Fruit fly (Drosophila melanogaster) whole organism, wandering third instar larva: Measurements from ENCODE around the gene snu.

Experiments
- CG32264 ChIP-seq: fragments of 200-800 bp; sonication (Bioruptor generic); optimal IDR thresholded peaks from 2 replicates; lab custom pipeline; 2016; ENCODE audit warnings: missing biosample characterization, missing genetic modification characterization
- CG9705 ChIP-seq: fragments of 200-800 bp; sonication (Bioruptor generic); optimal IDR thresholded peaks from 2 replicates; lab custom pipeline; 2018; ENCODE audit warnings: missing biosample characterization, mild to moderate bottlenecking, missing genetic modification characterization
- Dfd ChIP-seq: fragments of >200 bp; optimal IDR thresholded peaks from 2 replicates; lab custom pipeline; 2017; ENCODE audit warnings: missing biosample characterization, missing genetic modification characterization
- GATAd ChIP-seq: sonication (Bioruptor generic); optimal IDR thresholded peaks from 2 replicates; lab custom pipeline; 2016; ENCODE audit warnings: missing biosample characterization, missing genetic modification characterization
- Hnf4 ChIP-seq: fragments of 200-800 bp; sonication (Bioruptor generic); optimal IDR thresholded peaks from 2 replicates; lab custom pipeline; 2016; ENCODE audit warnings: missing biosample characterization, mild to moderate bottlenecking, missing genetic modification characterization
- Jra ChIP-seq: sonication (Bioruptor generic); optimal IDR thresholded peaks from 2 replicates; lab custom pipeline; 2016; ENCODE audit warnings: missing biosample characterization, missing genetic modification characterization
- Myc ChIP-seq: fragments of >200 bp; optimal IDR thresholded peaks from 2 replicates; lab custom pipeline; 2017
- N ChIP-seq: fragments of >200 bp; optimal IDR thresholded peaks from 2 replicates; lab custom pipeline; 2018; ENCODE audit warnings: missing biosample characterization, missing external identifiers, missing genetic modification characterization
- Rel ChIP-seq, 2 experiments: fragments of 200-800 bp; sonication (Bioruptor generic) in 1 of 2; optimal IDR thresholded peaks; 2 replicates in 1 of 2; 3 replicates in 1 of 2; lab custom pipeline; 2016 to 2019; ENCODE audit warnings: mild to moderate bottlenecking in 2 of 2, missing biosample characterization in 2 of 2, missing genetic modification characterization in 2 of 2, moderate library complexity in 1 of 2
- Sp1 ChIP-seq: fragments of 200-800 bp; sonication (Bioruptor generic); optimal IDR thresholded peaks from 3 replicates; lab custom pipeline; 2019; ENCODE audit warnings: missing biosample characterization, mild to moderate bottlenecking, missing genetic modification characterization, moderate library complexity
- Vsx2 ChIP-seq: fragments of 200-300, 225-300 bp; sonication (Bioruptor generic); optimal IDR thresholded peaks from 2 replicates; lab custom pipeline; 2018; ENCODE audit warnings: missing biosample characterization, missing genetic modification characterization; ENCODE audit not compliant: partially characterized antibody
- br ChIP-seq: fragments of 200-800 bp; sonication (Bioruptor generic); optimal IDR thresholded peaks from 2 replicates; lab custom pipeline; 2016; ENCODE audit warnings: missing biosample characterization, missing genetic modification characterization
- brk ChIP-seq: fragments of 200-800 bp; sonication (Bioruptor generic); optimal IDR thresholded peaks from 2 replicates; lab custom pipeline; 2016; ENCODE audit warnings: missing biosample characterization, mild to moderate bottlenecking, missing genetic modification characterization
- dmrt93B ChIP-seq: fragments of 200-800 bp; sonication (Bioruptor generic); optimal IDR thresholded peaks from 2 replicates; lab custom pipeline; 2018; ENCODE audit warnings: missing biosample characterization, mild to moderate bottlenecking, missing genetic modification characterization
- dsf ChIP-seq: sonication (Bioruptor generic); optimal IDR thresholded peaks from 2 replicates; lab custom pipeline; 2016; ENCODE audit warnings: missing biosample characterization, missing genetic modification characterization, borderline replicate concordance
- ey ChIP-seq: fragments of 200-800 bp; sonication (Bioruptor generic); optimal IDR thresholded peaks from 2 replicates; lab custom pipeline; 2016; ENCODE audit warnings: missing biosample characterization, missing genetic modification characterization
- foxo ChIP-seq, 2 experiments: fragments of 200-800 bp; sonication (Bioruptor generic); optimal IDR thresholded peaks; 2 replicates in 1 of 2; 3 replicates in 1 of 2; lab custom pipeline; 2016 to 2017; ENCODE audit warnings: missing biosample characterization in 2 of 2, missing genetic modification characterization in 2 of 2
- fru ChIP-seq: fragments of 200-800 bp; sonication (Bioruptor generic); optimal IDR thresholded peaks from 3 replicates; lab custom pipeline; 2016; ENCODE audit warnings: missing biosample characterization, mild to moderate bottlenecking, missing genetic modification characterization
- h ChIP-seq: fragments of 200-800 bp; sonication (Bioruptor generic); optimal IDR thresholded peaks from 3 replicates; lab custom pipeline; 2016; ENCODE audit warnings: missing biosample characterization, mild to moderate bottlenecking, missing genetic modification characterization
- jim ChIP-seq: fragments of 175-275, 200-325 bp; sonication (Bioruptor generic); optimal IDR thresholded peaks from 2 replicates; lab custom pipeline; 2016; ENCODE audit warnings: missing biosample characterization, mild to moderate bottlenecking, missing genetic modification characterization
- lola ChIP-seq: fragments of >200 bp; optimal IDR thresholded peaks from 2 replicates; lab custom pipeline; 2017; ENCODE audit warnings: missing biosample characterization, missing genetic modification characterization
- psq ChIP-seq: fragments of 200-800 bp; sonication (Bioruptor generic); optimal IDR thresholded peaks from 3 replicates; lab custom pipeline; 2017; ENCODE audit warnings: missing biosample characterization, mild to moderate bottlenecking, missing genetic modification characterization, moderate library complexity
- rgr ChIP-seq: fragments of 200-800 bp; sonication (Bioruptor generic); optimal IDR thresholded peaks from 3 replicates; lab custom pipeline; 2016; ENCODE audit warnings: missing biosample characterization, mild to moderate bottlenecking, missing genetic modification characterization
- sage ChIP-seq: fragments of 200-800 bp; sonication (Bioruptor generic); optimal IDR thresholded peaks from 2 replicates; lab custom pipeline; 2016; ENCODE audit warnings: missing biosample characterization, mild to moderate bottlenecking, missing genetic modification characterization
- sv ChIP-seq: fragments of 200-800 bp; sonication (Bioruptor generic); optimal IDR thresholded peaks from 3 replicates; lab custom pipeline; 2016; ENCODE audit warnings: missing biosample characterization, missing genetic modification characterization
- tai ChIP-seq: sonication (Bioruptor generic); optimal IDR thresholded peaks from 2 replicates; lab custom pipeline; 2016; ENCODE audit warnings: missing biosample characterization, missing genetic modification characterization
- usp ChIP-seq: fragments of >200 bp; optimal IDR thresholded peaks from 2 replicates; lab custom pipeline; 2017; ENCODE audit warnings: missing biosample characterization, missing genetic modification characterization
- woc ChIP-seq: sonication (Bioruptor generic); optimal IDR thresholded peaks from 2 replicates; lab custom pipeline; 2016; ENCODE audit warnings: missing biosample characterization, mild to moderate bottlenecking, missing genetic modification characterization

snu gene

DNA sequence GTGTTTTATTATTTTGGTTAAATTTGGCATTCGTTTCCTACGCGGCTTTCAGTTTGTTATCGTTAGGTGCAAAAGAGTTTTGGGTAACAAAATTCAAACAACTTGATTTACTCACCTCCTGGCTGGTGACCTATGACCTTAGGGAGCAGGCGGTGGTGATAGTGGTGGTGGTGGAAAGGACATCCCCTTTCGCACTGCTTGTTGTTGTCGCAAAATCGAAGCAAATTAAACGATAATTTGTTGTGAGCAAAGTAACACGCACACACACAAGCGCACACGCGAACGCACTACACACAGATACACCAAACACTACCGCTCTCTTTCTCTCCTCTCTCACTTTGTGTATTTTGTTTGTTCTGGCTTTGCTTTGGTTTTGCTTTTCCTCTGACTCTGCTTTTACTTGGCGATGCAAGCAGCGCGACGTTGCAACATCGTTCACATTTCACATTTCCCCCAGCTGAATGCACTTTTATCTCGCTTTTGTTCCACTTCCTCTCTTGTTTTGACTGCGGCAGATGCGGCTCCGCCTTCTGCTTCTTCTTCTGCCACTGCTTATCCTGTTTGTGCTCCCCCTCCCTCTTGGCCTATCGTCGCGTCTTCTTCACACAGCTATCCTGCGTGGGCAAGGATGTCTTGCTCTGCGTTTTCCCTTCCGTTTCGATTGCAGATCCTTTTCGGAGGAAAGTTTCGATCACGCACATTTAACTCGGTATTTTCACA, 40.4 kb upstream of the snu start:
- TF ChIP-seq dsf (GFP tag; lab: Kevin White, UChicago) (no peak), psq (GFP tag; lab: Kevin White, UChicago) (peak; percentile 95), usp (GFP tag; lab: Kevin White, UChicago) (no peak), Sp1 (GFP tag; lab: Kevin White, UChicago) (no peak), fru (GFP tag; lab: Kevin White, UChicago) (peak; percentile 84)

DNA sequence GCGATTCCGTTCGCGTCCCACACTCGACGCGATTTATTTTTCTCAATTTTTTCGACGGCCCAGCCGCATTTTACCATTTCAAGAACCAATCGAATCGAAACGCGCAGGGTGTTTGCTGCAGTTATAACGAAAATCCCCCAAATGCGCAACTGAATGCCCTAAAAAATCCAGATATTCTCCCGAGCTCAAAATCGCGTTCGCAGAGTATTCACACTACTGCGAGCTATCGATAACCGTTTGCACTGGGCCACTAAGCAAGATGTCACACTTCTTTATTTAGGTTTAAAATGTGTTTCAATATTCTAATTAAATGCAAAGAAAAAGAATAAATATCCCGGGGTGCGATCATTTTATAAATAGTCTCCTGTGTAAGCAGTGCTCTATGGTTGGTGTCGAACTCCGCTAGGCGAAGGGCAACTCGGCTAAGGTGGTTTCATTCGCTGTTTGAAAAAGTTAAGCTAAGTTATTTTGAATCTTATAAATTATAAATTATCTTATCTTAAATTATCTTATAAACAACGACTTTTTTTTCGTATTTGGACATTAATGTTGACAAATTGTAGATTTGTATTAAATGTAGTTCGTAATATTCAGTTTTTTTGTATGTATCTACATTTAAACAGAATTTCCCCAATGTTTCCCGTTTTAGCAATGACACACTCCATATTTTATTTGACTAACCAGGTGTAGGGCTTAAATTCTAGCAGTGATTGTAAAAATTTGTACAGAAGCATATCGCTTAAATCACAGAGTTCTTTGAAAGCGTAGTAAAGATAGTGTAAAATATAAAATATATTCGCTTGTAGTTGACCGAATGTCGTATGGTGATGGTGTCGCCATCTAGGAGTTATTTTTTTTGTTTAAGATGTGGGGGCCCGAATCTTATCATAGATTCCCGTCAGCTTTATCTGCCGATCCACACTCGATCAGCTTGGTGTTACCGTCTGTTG, 39.6 kb upstream of the snu start, which contains the start of gene CG10011:
Gene CG10011, minus strand, starts transcription at position 119 of the 950 bp plus-strand sequence.
- TF ChIP-seq rgr (GFP tag; lab: Kevin White, UChicago), result peak; percentile 13
- TF ChIP-seq psq (GFP tag; lab: Kevin White, UChicago), result peak; percentile 77
- no peak for TF ChIP-seq N (GFP tag; lab: Kevin White, UChicago)
- no peak for TF ChIP-seq Rel (GFP tag; optimal IDR thresholded peaks at IDR 0.05; lab: Kevin White, UChicago)
- TF ChIP-seq Rel (tag; optimal IDR thresholded peaks at IDR 0.05; lab: Kevin White, UChicago), result peak; percentile 99
- peak; percentile 11 for TF ChIP-seq h (GFP tag; lab: Kevin White, UChicago)
- no peak for TF ChIP-seq dmrt93B (GFP tag; lab: Kevin White, UChicago)
- TF ChIP-seq Myc, result peak; percentile 24
- no peak for TF ChIP-seq br
- peak in 1 of 2 experiments; percentile 6 for TF ChIP-seq foxo (GFP tag; optimal IDR thresholded peaks at IDR 0.05; lab: Kevin White, UChicago)
- TF ChIP-seq, all 38 proteins: peak for 6

- TF ChIP-seq foxo (GFP tag; optimal IDR thresholded peaks at IDR 0.05; lab: Kevin White, UChicago), result no peak
- TF ChIP-seq Dfd (GFP tag; lab: Kevin White, UChicago), result no peak
- TF ChIP-seq Jra (GFP tag; lab: Kevin White, UChicago), result no peak
- no peak for TF ChIP-seq ey (GFP tag; lab: Kevin White, UChicago)
- no peak for TF ChIP-seq lola
- no peak for TF ChIP-seq dsf (GFP tag; lab: Kevin White, UChicago)
- TF ChIP-seq CG9705 (GFP tag; lab: Kevin White, UChicago), result no peak
- TF ChIP-seq woc (GFP tag; lab: Kevin White, UChicago), result no peak
- TF ChIP-seq CG32264 (GFP tag; lab: Kevin White, UChicago), result no peak
- TF ChIP-seq Rel (GFP tag; optimal IDR thresholded peaks at IDR 0.05; lab: Kevin White, UChicago), result no peak
- no peak for TF ChIP-seq Rel (tag; optimal IDR thresholded peaks at IDR 0.05; lab: Kevin White, UChicago)
- no peak for TF ChIP-seq Hnf4 (GFP tag; lab: Kevin White, UChicago)
- no peak for TF ChIP-seq sv (GFP tag; lab: Kevin White, UChicago)
- no peak for TF ChIP-seq usp (GFP tag; lab: Kevin White, UChicago)
- TF ChIP-seq jim, result no peak
- no peak for TF ChIP-seq Vsx2
- no peak for TF ChIP-seq h (GFP tag; lab: Kevin White, UChicago)
- no peak for TF ChIP-seq GATAd
- no peak for TF ChIP-seq brk
Measured at dm6 chr3R:28636111-28636510, 38.7 kb upstream of the snu start, which contains the start of gene CG9988. CG9988 (plus strand) TSS chr3R:28636411.

DNA sequence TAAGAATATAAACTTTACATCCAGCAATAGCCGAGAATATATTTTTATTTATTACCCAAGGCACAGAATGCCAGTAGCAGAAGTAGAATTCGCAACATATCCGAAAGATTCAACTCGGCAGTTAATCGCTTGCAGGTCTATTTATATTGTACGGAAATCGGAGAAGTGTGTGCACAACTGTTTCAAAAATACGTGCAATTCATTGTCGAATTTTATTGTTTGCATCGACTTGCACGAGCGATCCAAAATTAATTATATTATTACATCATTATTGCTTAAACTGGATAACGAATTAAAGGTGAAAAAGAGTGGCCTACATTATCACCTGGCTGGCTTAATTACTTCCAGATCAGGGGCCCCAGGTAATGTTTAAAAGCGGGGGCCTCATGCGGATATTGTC, 32.0 kb upstream of the snu start, which contains the start of gene CG14062:
Gene CG14062, minus strand, starts transcription at position 101 of the 400 bp plus-strand sequence.
- TF ChIP-seq Rel (GFP tag; optimal IDR thresholded peaks at IDR 0.05; lab: Kevin White, UChicago), result no peak
- TF ChIP-seq Rel (tag; optimal IDR thresholded peaks at IDR 0.05; lab: Kevin White, UChicago), result no peak
- TF ChIP-seq woc (GFP tag; lab: Kevin White, UChicago), result no peak
- no peak for TF ChIP-seq br

dm6 chr3R:28650380-28650779, 24.5 kb upstream of the snu start, which contains the start of gene CG31050:
CG31050 (minus strand) TSS chr3R:28650480.
- TF ChIP-seq Hnf4 (GFP tag; lab: Kevin White, UChicago) (no peak), tai (GFP tag; lab: Kevin White, UChicago) (no peak), lola (no peak), sage (GFP tag; lab: Kevin White, UChicago) (no peak), ey (GFP tag; lab: Kevin White, UChicago) (no peak), foxo (GFP tag; optimal IDR thresholded peaks at IDR 0.05; lab: Kevin White, UChicago) (no peak), Rel (GFP tag; optimal IDR thresholded peaks at IDR 0.05; lab: Kevin White, UChicago) (no peak), Rel (tag; optimal IDR thresholded peaks at IDR 0.05; lab: Kevin White, UChicago) (no peak), woc (GFP tag; lab: Kevin White, UChicago) (no peak), CG32264 (GFP tag; lab: Kevin White, UChicago) (no peak)
- TF ChIP-seq, all 38 proteins: peak for 0
